Worm (Caenorhabditis elegans) whole organism, late embryonic: ENCODE results near the gene fbxc-22.

Experiments used
- C08G9.2 ChIP-seq: sonication (generic microtip); optimal IDR thresholded peaks from 2 replicates; lab custom pipeline; 2016; ENCODE audit warnings: mild to moderate bottlenecking, missing genetic modification characterization, moderate library complexity, missing compliant biosample characterization
- K09A11.1 ChIP-seq: sonication (generic microtip); optimal IDR thresholded peaks from 2 replicates; lab custom pipeline; 2017; ENCODE audit warnings: antibody characterized with exemption, mild to moderate bottlenecking, missing genetic modification characterization, missing compliant biosample characterization; ENCODE audit not compliant: insufficient read depth
- T23F11.4 ChIP-seq: fragments of 200-800 bp; sonication (Bioruptor generic); optimal IDR thresholded peaks from 2 replicates; lab custom pipeline; 2018; ENCODE audit warnings: mild to moderate bottlenecking, missing genetic modification characterization, missing compliant biosample characterization
- ahr-1 ChIP-seq: sonication (generic microtip); optimal IDR thresholded peaks from 2 replicates; lab custom pipeline; 2016; ENCODE audit warnings: missing genetic modification characterization, missing compliant biosample characterization
- ceh-19 ChIP-seq: fragments of 200-800 bp; sonication (Bioruptor generic); optimal IDR thresholded peaks from 2 replicates; lab custom pipeline; 2018; ENCODE audit warnings: mild to moderate bottlenecking, missing genetic modification characterization, missing compliant biosample characterization
- ceh-2 ChIP-seq: sonication (generic microtip); optimal IDR thresholded peaks from 2 replicates; lab custom pipeline; 2016; ENCODE audit warnings: missing genotype, missing genetic modification characterization, missing compliant biosample characterization
- ceh-6 ChIP-seq: fragments of 200-800 bp; sonication (Bioruptor generic); optimal IDR thresholded peaks from 2 replicates; lab custom pipeline; 2018; ENCODE audit warnings: mild to moderate bottlenecking, missing genetic modification characterization, missing compliant biosample characterization
- ceh-9 ChIP-seq: sonication (generic microtip); optimal IDR thresholded peaks from 2 replicates; lab custom pipeline; 2016; ENCODE audit warnings: mild to moderate bottlenecking, missing genetic modification characterization, inconsistent platforms, missing compliant biosample characterization
- che-1 ChIP-seq: sonication (generic microtip); optimal IDR thresholded peaks from 2 replicates; lab custom pipeline; 2016; ENCODE audit warnings: mild to moderate bottlenecking, missing genetic modification characterization, missing compliant biosample characterization
- dve-1 ChIP-seq: sonication (generic microtip); optimal IDR thresholded peaks from 2 replicates; lab custom pipeline; 2017; ENCODE audit warnings: antibody characterized with exemption, mild to moderate bottlenecking, missing genetic modification characterization, missing compliant biosample characterization
- elt-2 ChIP-seq: sonication (generic microtip); optimal IDR thresholded peaks from 2 replicates; lab custom pipeline; 2016; ENCODE audit warnings: missing genetic modification reagents, missing genetic modification characterization, missing compliant biosample characterization
- eyg-1 ChIP-seq: sonication (generic microtip); optimal IDR thresholded peaks from 2 replicates; lab custom pipeline; 2016; ENCODE audit warnings: missing genotype, missing genetic modification characterization, missing compliant biosample characterization
- fkh-10 ChIP-seq: fragments of 150-350 bp; optimal IDR thresholded peaks from 2 replicates; lab custom pipeline; 2014; ENCODE audit warnings: missing biosample characterization, missing genetic modification reagents, missing genetic modification characterization
- fkh-6 ChIP-seq: sonication (generic microtip); optimal IDR thresholded peaks from 2 replicates; lab custom pipeline; 2016; ENCODE audit warnings: missing genetic modification characterization, missing compliant biosample characterization
- gmeb-2 ChIP-seq: sonication (generic microtip); optimal IDR thresholded peaks from 2 replicates; lab custom pipeline; 2016; ENCODE audit warnings: missing genetic modification characterization, inconsistent platforms, missing compliant biosample characterization
- hlh-13 ChIP-seq: fragments of 200-800 bp; sonication (Bioruptor generic); optimal IDR thresholded peaks from 2 replicates; lab custom pipeline; 2018; ENCODE audit warnings: mild to moderate bottlenecking, missing genetic modification characterization, missing compliant biosample characterization
- hlh-6 ChIP-seq: sonication (generic microtip); optimal IDR thresholded peaks from 2 replicates; lab custom pipeline; 2016; ENCODE audit warnings: missing genotype, missing genetic modification characterization, missing compliant biosample characterization
- lin-11 ChIP-seq: fragments of 200-800 bp; sonication (Bioruptor generic); optimal IDR thresholded peaks from 2 replicates; lab custom pipeline; 2018; ENCODE audit warnings: mild to moderate bottlenecking, missing genetic modification characterization, missing compliant biosample characterization
- madf-2 ChIP-seq: sonication (generic microtip); optimal IDR thresholded peaks from 2 replicates; lab custom pipeline; 2017; ENCODE audit warnings: missing genetic modification characterization, missing compliant biosample characterization
- nhr-232 ChIP-seq: sonication (generic microtip); optimal IDR thresholded peaks from 2 replicates; lab custom pipeline; 2016; ENCODE audit warnings: missing genetic modification characterization, missing compliant biosample characterization
- pag-3 ChIP-seq: sonication (generic microtip); optimal IDR thresholded peaks from 2 replicates; lab custom pipeline; 2016; ENCODE audit warnings: missing compliant biosample characterization, missing genetic modification characterization, borderline replicate concordance
- pat-9 ChIP-seq: fragments of 200-800 bp; sonication (Bioruptor generic); optimal IDR thresholded peaks from 2 replicates; lab custom pipeline; 2018; ENCODE audit warnings: mild to moderate bottlenecking, missing genetic modification characterization, moderate library complexity, missing compliant biosample characterization
- pax-1 ChIP-seq: fragments of 150-350 bp; optimal IDR thresholded peaks from 2 replicates; lab custom pipeline; 2014; ENCODE audit warnings: missing biosample characterization, missing genetic modification characterization
- pha-2 ChIP-seq: sonication (generic microtip); optimal IDR thresholded peaks from 2 replicates; lab custom pipeline; 2017; ENCODE audit warnings: mild to moderate bottlenecking, missing genetic modification characterization, missing compliant biosample characterization
- pha-4 ChIP-seq: fragments of 150-350 bp; optimal IDR thresholded peaks from 2 replicates; lab custom pipeline; 2018; ENCODE audit warnings: missing biosample characterization, missing genetic modification reagents, missing genetic modification characterization
- pqm-1 ChIP-seq: sonication (generic microtip); optimal IDR thresholded peaks from 2 replicates; lab custom pipeline; 2016; ENCODE audit warnings: missing genetic modification characterization, missing compliant biosample characterization
- sox-2 ChIP-seq: fragments of 200-800 bp; sonication (Bioruptor generic); IDR thresholded peaks from 2 replicates; pipeline ENCODE4 v1.3.6; 2022; ENCODE audit warnings: missing genetic modification reagents, missing genetic modification characterization, missing compliant biosample characterization
- sox-4 ChIP-seq: sonication (generic microtip); optimal IDR thresholded peaks from 2 replicates; lab custom pipeline; 2017; ENCODE audit warnings: mild to moderate bottlenecking, missing genetic modification characterization, inconsistent platforms, missing compliant biosample characterization
- ttx-3 ChIP-seq: sonication (generic microtip); optimal IDR thresholded peaks from 2 replicates; lab custom pipeline; 2016; ENCODE audit warnings: missing genetic modification reagents, missing genetic modification characterization, missing compliant biosample characterization
- unc-3 ChIP-seq, 2 experiments: fragments of 200-800 bp in 1 of 2; sonication (Bioruptor generic) in 1 of 2; sonication (generic microtip) in 1 of 2; conservative IDR thresholded peaks in 1 of 2; optimal IDR thresholded peaks in 1 of 2; 2 replicates each; pipeline versions ENCODE4 v1.3.6 to Lab custom; 2016 to 2022; ENCODE audit warnings: missing compliant biosample characterization in 2 of 2, missing genetic modification characterization in 2 of 2, missing genetic modification reagents in 1 of 2
- unc-42 ChIP-seq: sonication (generic microtip); optimal IDR thresholded peaks from 2 replicates; lab custom pipeline; 2016; ENCODE audit warnings: missing genotype, missing genetic modification characterization, missing compliant biosample characterization
- unc-86 ChIP-seq: sonication (generic microtip); optimal IDR thresholded peaks from 2 replicates; lab custom pipeline; 2016; ENCODE audit warnings: missing genetic modification characterization, missing compliant biosample characterization

Gene fbxc-22

DNA sequence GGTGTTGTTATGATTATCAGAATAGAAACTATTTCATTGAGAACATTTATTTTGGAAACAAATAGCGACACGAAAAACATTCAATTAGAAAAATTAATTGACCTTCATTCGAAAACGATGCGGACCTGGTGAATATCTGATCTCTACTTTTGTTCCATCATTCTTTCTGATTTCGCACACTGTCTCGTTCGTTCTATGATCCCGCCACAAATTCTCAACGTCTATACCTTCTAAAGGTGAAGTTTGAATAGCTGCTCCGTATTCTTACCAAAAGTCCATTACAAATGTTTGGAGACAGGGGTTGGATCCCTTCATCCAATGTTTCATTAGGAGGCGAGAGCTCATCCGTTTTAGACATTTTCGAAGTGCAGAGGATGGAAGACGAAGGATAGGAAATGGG lies 39.1 kb downstream of the fbxc-22 start, which contains the start of gene fbxb-16:
Gene fbxb-16, minus strand, starts transcription at position 101 of the 400 bp plus-strand sequence.
- no peak for TF ChIP-seq pax-1
- TF ChIP-seq ceh-2 = no peak

- TF ChIP-seq pax-1 (no peak), pha-2 (tag; lab: Kevin White, UChicago) (no peak), ttx-3 (no peak), T23F11.4 (GFP tag; lab: Kevin White, UChicago) (no peak), pha-4 (tag; lab: Kevin White, UChicago) (no peak), nhr-232 (tag; lab: Kevin White, UChicago) (no peak), pag-3 (no peak), eyg-1 (no peak), unc-42 (tag; lab: Kevin White, UChicago) (no peak), elt-2 (tag; lab: Kevin White, UChicago) (no peak), pqm-1 (tag; lab: Kevin White, UChicago) (no peak), fkh-10 (GFP tag; lab: Kevin White, UChicago) (no peak), sox-4 (tag; lab: Kevin White, UChicago) (no peak), pat-9 (tag; lab: Kevin White, UChicago) (no peak), unc-86 (tag; lab: Kevin White, UChicago) (no peak), madf-2 (tag; lab: Kevin White, UChicago) (no peak)
Observed at ce11 chrII:1650502-1650901, 40.4 kb downstream of the fbxc-22 start, which contains the start of gene fbxb-20. fbxb-20 (minus strand) TSS chrII:1650602.

- TF ChIP-seq C08G9.2 (tag; lab: Kevin White, UChicago) (no peak), pqm-1 (tag; lab: Kevin White, UChicago) (no peak), che-1 (tag; lab: Kevin White, UChicago) (no peak), gmeb-2 (tag; lab: Kevin White, UChicago) (no peak), ceh-19 (GFP tag; lab: Kevin White, UChicago) (no peak), sox-4 (tag; lab: Kevin White, UChicago) (no peak), elt-2 (tag; lab: Kevin White, UChicago) (no peak), ceh-9 (tag; lab: Kevin White, UChicago) (no peak), dve-1 (tag; lab: Kevin White, UChicago) (no peak), unc-3 (GFP tag; conservative IDR thresholded peaks at IDR 0.05; lab: Robert Waterston, UW) (no peak), unc-3 (tag; optimal IDR thresholded peaks at IDR 0.05; lab: Kevin White, UChicago) (no peak), sox-2 (GFP tag; lab: Robert Waterston, UW) (no peak), madf-2 (tag; lab: Kevin White, UChicago) (no peak), lin-11 (tag; lab: Kevin White, UChicago) (no peak), hlh-13 (GFP tag; lab: Kevin White, UChicago) (no peak), nhr-232 (tag; lab: Kevin White, UChicago) (no peak), fkh-6 (tag; lab: Kevin White, UChicago) (no peak), unc-86 (tag; lab: Kevin White, UChicago) (no peak), ceh-6 (GFP tag; lab: Kevin White, UChicago) (no peak), ahr-1 (tag; lab: Kevin White, UChicago) (no peak)
- TF ChIP-seq, all 69 proteins: peak for 0
Observed at ce11 chrII:1648768-1649167, 42.1 kb downstream of the fbxc-22 start, which contains the start of gene fbxb-21. fbxb-21 (minus strand) TSS chrII:1648868.

DNA sequence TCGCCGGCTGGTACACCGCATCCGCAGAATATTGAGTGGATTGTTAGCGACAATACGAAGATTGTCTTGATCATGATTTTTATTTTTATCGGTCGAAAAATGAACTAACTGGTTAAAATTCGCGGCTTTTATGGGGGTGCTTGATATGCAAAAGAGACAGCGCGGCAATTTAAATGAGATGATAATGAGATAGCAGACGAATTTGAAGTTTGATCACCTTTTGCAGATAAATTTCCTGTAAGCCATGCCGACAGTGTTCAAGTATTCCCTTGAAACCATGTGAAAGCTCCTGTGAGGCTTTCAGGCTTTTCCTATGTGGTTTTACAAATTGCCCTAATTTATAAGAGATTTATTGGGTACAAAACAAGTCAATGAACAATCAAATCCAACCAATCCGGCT lies 44.7 kb downstream of the fbxc-22 start, which contains the start of gene ZC204.17:
Gene ZC204.17, minus strand, starts transcription at position 101 of the 400 bp plus-strand sequence.
- TF ChIP-seq hlh-6 (tag; lab: Kevin White, UChicago) (no peak), K09A11.1 (tag; lab: Kevin White, UChicago) (no peak)
